Worm (Caenorhabditis elegans) whole organism, late embryonic: ENCODE results near the gene alh-3.
A peak's percentile ranks its signal among the peaks of the same experiment; 100 is the strongest.

ENCODE experiments used
- C08G9.2 ChIP-seq: sonication (generic microtip); optimal IDR thresholded peaks from 2 replicates; lab custom pipeline; 2016; ENCODE audit warnings: mild to moderate bottlenecking, missing genetic modification characterization, moderate library complexity, missing compliant biosample characterization
- C38D4.7 ChIP-seq: fragments of 200-800 bp; sonication (Bioruptor generic); optimal IDR thresholded peaks from 2 replicates; lab custom pipeline; 2018; ENCODE audit warnings: mild to moderate bottlenecking, missing genetic modification characterization, moderate library complexity, missing compliant biosample characterization
- K09A11.1 ChIP-seq: sonication (generic microtip); optimal IDR thresholded peaks from 2 replicates; lab custom pipeline; 2017; ENCODE audit warnings: antibody characterized with exemption, mild to moderate bottlenecking, missing genetic modification characterization, missing compliant biosample characterization; ENCODE audit not compliant: insufficient read depth
- T23F11.4 ChIP-seq: fragments of 200-800 bp; sonication (Bioruptor generic); optimal IDR thresholded peaks from 2 replicates; lab custom pipeline; 2018; ENCODE audit warnings: mild to moderate bottlenecking, missing genetic modification characterization, missing compliant biosample characterization
- Y22D7AL.16 ChIP-seq: sonication (generic microtip); optimal IDR thresholded peaks from 2 replicates; lab custom pipeline; 2016; ENCODE audit warnings: missing genetic modification characterization, missing compliant biosample characterization
- ama-1 ChIP-seq: fragments of 150-350 bp; optimal IDR thresholded peaks from 2 replicates; lab custom pipeline; 2014
- ceh-18 ChIP-seq: sonication (generic microtip); optimal IDR thresholded peaks from 2 replicates; lab custom pipeline; 2016; ENCODE audit warnings: missing genetic modification characterization, missing compliant biosample characterization
- ceh-2 ChIP-seq: sonication (generic microtip); optimal IDR thresholded peaks from 2 replicates; lab custom pipeline; 2016; ENCODE audit warnings: missing genotype, missing genetic modification characterization, missing compliant biosample characterization
- ceh-30 ChIP-seq: fragments of 150-350 bp; optimal IDR thresholded peaks from 2 replicates; lab custom pipeline; 2014; ENCODE audit warnings: missing biosample characterization, missing genetic modification characterization
- ceh-31 ChIP-seq: sonication (generic microtip); optimal IDR thresholded peaks from 2 replicates; lab custom pipeline; 2016; ENCODE audit warnings: missing genetic modification characterization, missing compliant biosample characterization
- ceh-34 ChIP-seq: sonication (generic microtip); optimal IDR thresholded peaks from 2 replicates; lab custom pipeline; 2016; ENCODE audit warnings: mild to moderate bottlenecking, missing genetic modification characterization, missing compliant biosample characterization
- ceh-48 ChIP-seq: sonication (generic microtip); optimal IDR thresholded peaks from 2 replicates; lab custom pipeline; 2016; ENCODE audit warnings: missing genetic modification characterization, inconsistent platforms, missing compliant biosample characterization
- ceh-6 ChIP-seq: fragments of 200-800 bp; sonication (Bioruptor generic); optimal IDR thresholded peaks from 2 replicates; lab custom pipeline; 2018; ENCODE audit warnings: mild to moderate bottlenecking, missing genetic modification characterization, missing compliant biosample characterization
- dmd-4 ChIP-seq: sonication (generic microtip); optimal IDR thresholded peaks from 2 replicates; lab custom pipeline; 2016; ENCODE audit warnings: borderline replicate concordance, missing genetic modification characterization, missing compliant biosample characterization
- dve-1 ChIP-seq: sonication (generic microtip); optimal IDR thresholded peaks from 2 replicates; lab custom pipeline; 2017; ENCODE audit warnings: antibody characterized with exemption, mild to moderate bottlenecking, missing genetic modification characterization, missing compliant biosample characterization
- elt-2 ChIP-seq: sonication (generic microtip); optimal IDR thresholded peaks from 2 replicates; lab custom pipeline; 2016; ENCODE audit warnings: missing genetic modification reagents, missing genetic modification characterization, missing compliant biosample characterization
- ets-4 ChIP-seq: sonication (generic microtip); optimal IDR thresholded peaks from 2 replicates; lab custom pipeline; 2016; ENCODE audit warnings: missing genetic modification characterization, missing compliant biosample characterization
- eyg-1 ChIP-seq: sonication (generic microtip); optimal IDR thresholded peaks from 2 replicates; lab custom pipeline; 2016; ENCODE audit warnings: missing genotype, missing genetic modification characterization, missing compliant biosample characterization
- fax-1 ChIP-seq: sonication (generic microtip); optimal IDR thresholded peaks from 2 replicates; lab custom pipeline; 2016; ENCODE audit warnings: missing genotype, missing genetic modification characterization, missing compliant biosample characterization
- gmeb-2 ChIP-seq: sonication (generic microtip); optimal IDR thresholded peaks from 2 replicates; lab custom pipeline; 2016; ENCODE audit warnings: missing genetic modification characterization, inconsistent platforms, missing compliant biosample characterization
- hlh-13 ChIP-seq: fragments of 200-800 bp; sonication (Bioruptor generic); optimal IDR thresholded peaks from 2 replicates; lab custom pipeline; 2018; ENCODE audit warnings: mild to moderate bottlenecking, missing genetic modification characterization, missing compliant biosample characterization
- hlh-15 ChIP-seq: sonication (generic microtip); optimal IDR thresholded peaks from 2 replicates; lab custom pipeline; 2016; ENCODE audit warnings: missing genetic modification characterization, missing compliant biosample characterization
- hlh-30 ChIP-seq: sonication (generic microtip); optimal IDR thresholded peaks from 2 replicates; lab custom pipeline; 2017; ENCODE audit warnings: antibody characterized with exemption, missing genetic modification characterization, missing compliant biosample characterization; ENCODE audit not compliant: insufficient read depth
- hlh-6 ChIP-seq: sonication (generic microtip); optimal IDR thresholded peaks from 2 replicates; lab custom pipeline; 2016; ENCODE audit warnings: missing genotype, missing genetic modification characterization, missing compliant biosample characterization
- lin-11 ChIP-seq: fragments of 200-800 bp; sonication (Bioruptor generic); optimal IDR thresholded peaks from 2 replicates; lab custom pipeline; 2018; ENCODE audit warnings: mild to moderate bottlenecking, missing genetic modification characterization, missing compliant biosample characterization
- nfya-1 ChIP-seq: sonication (generic microtip); optimal IDR thresholded peaks from 2 replicates; lab custom pipeline; 2017; ENCODE audit warnings: missing genetic modification characterization, mild to moderate bottlenecking, missing compliant biosample characterization, antibody characterized with exemption, moderate library complexity
- odd-2 ChIP-seq: sonication (generic microtip); optimal IDR thresholded peaks from 2 replicates; lab custom pipeline; 2017; ENCODE audit warnings: antibody characterized with exemption, mild to moderate bottlenecking, missing genetic modification characterization, missing compliant biosample characterization
- pat-9 ChIP-seq: fragments of 200-800 bp; sonication (Bioruptor generic); optimal IDR thresholded peaks from 2 replicates; lab custom pipeline; 2018; ENCODE audit warnings: mild to moderate bottlenecking, missing genetic modification characterization, moderate library complexity, missing compliant biosample characterization
- pax-1 ChIP-seq: fragments of 150-350 bp; optimal IDR thresholded peaks from 2 replicates; lab custom pipeline; 2014; ENCODE audit warnings: missing biosample characterization, missing genetic modification characterization
- pqm-1 ChIP-seq: sonication (generic microtip); optimal IDR thresholded peaks from 2 replicates; lab custom pipeline; 2016; ENCODE audit warnings: missing genetic modification characterization, missing compliant biosample characterization
- pros-1 ChIP-seq: fragments of 150-350 bp; optimal IDR thresholded peaks from 2 replicates; lab custom pipeline; 2014; ENCODE audit warnings: missing biosample characterization, missing genetic modification reagents, missing genetic modification characterization
- ref-2 ChIP-seq: sonication (generic microtip); optimal IDR thresholded peaks from 2 replicates; lab custom pipeline; 2016; ENCODE audit warnings: missing genetic modification characterization, missing compliant biosample characterization
- rnt-1 ChIP-seq: sonication (generic microtip); optimal IDR thresholded peaks from 2 replicates; lab custom pipeline; 2016; ENCODE audit warnings: missing genetic modification characterization, missing compliant biosample characterization
- sdc-2 ChIP-seq: sonication (generic microtip); optimal IDR thresholded peaks from 2 replicates; lab custom pipeline; 2016; ENCODE audit warnings: missing genotype, missing genetic modification characterization, missing compliant biosample characterization
- sox-2 ChIP-seq: fragments of 200-800 bp; sonication (Bioruptor generic); IDR thresholded peaks from 2 replicates; pipeline ENCODE4 v1.3.6; 2022; ENCODE audit warnings: missing genetic modification reagents, missing genetic modification characterization, missing compliant biosample characterization
- sox-4 ChIP-seq: sonication (generic microtip); optimal IDR thresholded peaks from 2 replicates; lab custom pipeline; 2017; ENCODE audit warnings: mild to moderate bottlenecking, missing genetic modification characterization, inconsistent platforms, missing compliant biosample characterization
- syd-9 ChIP-seq: sonication (generic microtip); optimal IDR thresholded peaks from 2 replicates; lab custom pipeline; 2016; ENCODE audit warnings: mild to moderate bottlenecking, missing genetic modification characterization, moderate library complexity, missing compliant biosample characterization
- tbx-2 ChIP-seq: sonication (generic microtip); optimal IDR thresholded peaks from 2 replicates; lab custom pipeline; 2016; ENCODE audit warnings: missing genetic modification characterization, missing compliant biosample characterization
- ttx-3 ChIP-seq: sonication (generic microtip); optimal IDR thresholded peaks from 2 replicates; lab custom pipeline; 2016; ENCODE audit warnings: missing genetic modification reagents, missing genetic modification characterization, missing compliant biosample characterization
- unc-55 ChIP-seq: sonication (generic microtip); optimal IDR thresholded peaks from 2 replicates; lab custom pipeline; 2017; ENCODE audit warnings: missing biosample characterization, missing genetic modification reagents, missing genetic modification characterization
- unc-86 ChIP-seq: sonication (generic microtip); optimal IDR thresholded peaks from 2 replicates; lab custom pipeline; 2016; ENCODE audit warnings: missing genetic modification characterization, missing compliant biosample characterization
- zip-5 ChIP-seq: sonication (generic microtip); optimal IDR thresholded peaks from 2 replicates; lab custom pipeline; 2016; ENCODE audit warnings: missing genetic modification characterization, missing compliant biosample characterization
- ztf-16 ChIP-seq: sonication (generic microtip); optimal IDR thresholded peaks from 2 replicates; lab custom pipeline; 2017; ENCODE audit warnings: missing genetic modification characterization, missing compliant biosample characterization

The alh-3 gene

ce11 chrIV:11027560-11027959 is 5.2 kb downstream of the alh-3 start:
- peak; percentile 77 for TF ChIP-seq nfya-1 (tag; lab: Kevin White, UChicago)
- no peak for TF ChIP-seq unc-86
- TF ChIP-seq Y22D7AL.16 (tag; lab: Kevin White, UChicago): no peak
- peak; percentile 92 for TF ChIP-seq unc-55 (GFP tag; lab: Kevin White, UChicago)
- peak; percentile 21 for TF ChIP-seq elt-2 (tag; lab: Kevin White, UChicago)
- TF ChIP-seq ceh-34 (tag; lab: Kevin White, UChicago): peak; percentile 51
- no peak for TF ChIP-seq C38D4.7 (GFP tag; lab: Kevin White, UChicago)
- TF ChIP-seq ceh-18 (tag; lab: Kevin White, UChicago): no peak
- TF ChIP-seq ceh-2 (tag; lab: Kevin White, UChicago): peak; percentile 26
- peak; percentile 37 for TF ChIP-seq K09A11.1
- peak; percentile 39 for TF ChIP-seq C08G9.2 (tag; lab: Kevin White, UChicago)
- TF ChIP-seq ceh-31 (tag; lab: Kevin White, UChicago): peak; percentile 79
- TF ChIP-seq tbx-2 (tag; lab: Kevin White, UChicago): peak; percentile 53
- peak; percentile 27 for TF ChIP-seq syd-9 (tag; lab: Kevin White, UChicago)
- TF ChIP-seq dve-1 (tag; lab: Kevin White, UChicago): peak; percentile 6
- no peak for TF ChIP-seq gmeb-2
- peak; percentile 68 for TF ChIP-seq rnt-1 (tag; lab: Kevin White, UChicago)
- peak; percentile 33 for TF ChIP-seq ets-4
- peak; percentile 26 for TF ChIP-seq hlh-30 (tag; lab: Kevin White, UChicago)
- TF ChIP-seq fax-1 (tag; lab: Kevin White, UChicago): peak; percentile 42
- peak; percentile 77 for TF ChIP-seq pax-1
- TF ChIP-seq hlh-15 (tag; lab: Kevin White, UChicago): no peak
- no peak for TF ChIP-seq lin-11
- 0 out of 2 replicates have a peak, but pooled peaks have one; percentile 23 for TF ChIP-seq sox-2 (GFP tag; lab: Robert Waterston, UW)
- no peak for TF ChIP-seq eyg-1 (tag; lab: Kevin White, UChicago)
- TF ChIP-seq pros-1 (tag; lab: Kevin White, UChicago): peak; percentile 77
- TF ChIP-seq pqm-1 (tag; lab: Kevin White, UChicago): no peak
- peak; percentile 66 for TF ChIP-seq ref-2
- peak; percentile 11 for TF ChIP-seq T23F11.4 (GFP tag; lab: Kevin White, UChicago)
- TF ChIP-seq hlh-6 (tag; lab: Kevin White, UChicago): no peak
- TF ChIP-seq sdc-2 (tag; lab: Kevin White, UChicago): no peak
- peak; percentile 30 for TF ChIP-seq ztf-16 (tag; lab: Kevin White, UChicago)
- no peak for TF ChIP-seq dmd-4 (tag; lab: Kevin White, UChicago)
- TF ChIP-seq ttx-3 (tag; lab: Kevin White, UChicago): peak; percentile 20
- no peak for TF ChIP-seq ceh-48 (tag; lab: Kevin White, UChicago)
- TF ChIP-seq ama-1: peak; percentile 69
- TF ChIP-seq ceh-30 (tag; lab: Kevin White, UChicago): no peak

ce11 chrIV:11029412-11029811 is 7.0 kb downstream of the alh-3 start, which contains the start of gene hrg-5:
Gene hrg-5, minus strand, starts transcription at chrIV:11029428.
- TF ChIP-seq sox-4 (no peak), hlh-13 (GFP tag; lab: Kevin White, UChicago) (no peak), zip-5 (tag; lab: Kevin White, UChicago) (no peak), pros-1 (tag; lab: Kevin White, UChicago) (no peak), unc-86 (no peak), ets-4 (no peak), pat-9 (no peak), odd-2 (tag; lab: Kevin White, UChicago) (no peak), ceh-6 (no peak)
